Fruit fly (Drosophila melanogaster) whole organism, embryonic: ENCODE data around the gene CG3726.
A peak's percentile ranks its signal among the peaks of the same experiment; 100 is the strongest.

Source experiments
- Abd-B ChIP-seq: fragments of 200-800 bp; sonication (Bioruptor generic); optimal IDR thresholded peaks from 2 replicates; lab custom pipeline; 2018; ENCODE audit warnings: missing biosample characterization, mild to moderate bottlenecking, missing genetic modification characterization, moderate library complexity
- Asciz ChIP-seq: fragments of 200-800 bp; sonication (Bioruptor generic); optimal IDR thresholded peaks from 2 replicates; lab custom pipeline; 2017; ENCODE audit warnings: missing biosample characterization, mild to moderate bottlenecking, missing genetic modification characterization, missing genetic modification reagents
- Atf3 ChIP-seq: fragments of 200-800 bp; sonication (Bioruptor generic); optimal IDR thresholded peaks from 3 replicates; lab custom pipeline; 2016; ENCODE audit warnings: missing biosample characterization, missing genetic modification characterization
- CG10431 ChIP-seq: fragments of 200-800 bp; sonication (Bioruptor generic); optimal IDR thresholded peaks from 3 replicates; lab custom pipeline; 2018; ENCODE audit warnings: missing biosample characterization, mild to moderate bottlenecking, missing genetic modification characterization
- CG11085 ChIP-seq: fragments of 200-800 bp; sonication (Bioruptor generic); IDR thresholded peaks from 2 replicates; pipeline ENCODE4 v1.3.6; 2022; ENCODE audit warnings: missing biosample characterization, missing genetic modification characterization
- CG16779 ChIP-seq: fragments of 200-800 bp; sonication (Bioruptor generic); IDR thresholded peaks from 2 replicates; pipeline ENCODE4 v1.3.6; 2022; ENCODE audit warnings: missing biosample characterization, missing genetic modification characterization
- CG17359 ChIP-seq: fragments of 200-800 bp; sonication (Bioruptor generic); optimal IDR thresholded peaks from 3 replicates; lab custom pipeline; 2018; ENCODE audit warnings: missing biosample characterization, mild to moderate bottlenecking, missing genetic modification characterization, moderate library complexity
- CG17568 ChIP-seq: fragments of 200-800 bp; sonication (Bioruptor generic); optimal IDR thresholded peaks from 2 replicates; lab custom pipeline; 2018; ENCODE audit warnings: missing biosample characterization, mild to moderate bottlenecking, missing genetic modification characterization, moderate library complexity
- CG30020 ChIP-seq: fragments of 200-800 bp; optimal IDR thresholded peaks from 2 replicates; lab custom pipeline; 2019; ENCODE audit warnings: missing biosample characterization, mild to moderate bottlenecking, missing genetic modification characterization, moderate library complexity
- CG32772 ChIP-seq: fragments of 200-800 bp; sonication (Bioruptor generic); IDR thresholded peaks from 2 replicates; pipeline ENCODE4 v1.3.6; 2022; ENCODE audit warnings: missing biosample characterization, missing genetic modification characterization
- CG34224 ChIP-seq: fragments of 200-800 bp; sonication (Bioruptor generic); IDR thresholded peaks from 3 replicates; pipeline ENCODE4 v1.3.6; 2022; ENCODE audit warnings: missing biosample characterization, missing genetic modification characterization; ENCODE audit not compliant: partially characterized antibody
- CG4328 ChIP-seq: fragments of 200-800 bp; sonication (Bioruptor generic); optimal IDR thresholded peaks from 3 replicates; lab custom pipeline; 2017; ENCODE audit warnings: missing biosample characterization, missing genetic modification reagents, missing genetic modification characterization
- CG4820 ChIP-seq: fragments of 200-800 bp; sonication (Bioruptor generic); optimal IDR thresholded peaks from 3 replicates; lab custom pipeline; 2016; ENCODE audit warnings: missing biosample characterization, missing genetic modification characterization
- CG6791 ChIP-seq: fragments of 200-800 bp; sonication (Bioruptor generic); IDR thresholded peaks from 3 replicates; pipeline ENCODE4 v1.3.6; 2022; ENCODE audit warnings: missing biosample characterization, missing genetic modification characterization; ENCODE audit not compliant: partially characterized antibody
- CG9797 ChIP-seq: fragments of 200-800 bp; sonication (Bioruptor generic); optimal IDR thresholded peaks from 3 replicates; lab custom pipeline; 2018; ENCODE audit warnings: missing biosample characterization, mild to moderate bottlenecking, missing genetic modification characterization
- D19B ChIP-seq: fragments of 200-800 bp; sonication (Bioruptor generic); optimal IDR thresholded peaks from 2 replicates; lab custom pipeline; 2017; ENCODE audit warnings: missing biosample characterization, mild to moderate bottlenecking, missing genetic modification characterization
- Fer2 ChIP-seq: fragments of 200-800 bp; sonication (Bioruptor generic); optimal IDR thresholded peaks from 2 replicates; lab custom pipeline; 2018; ENCODE audit warnings: missing biosample characterization, mild to moderate bottlenecking, missing genetic modification characterization, moderate library complexity
- GATAe ChIP-seq: fragments of 200-800 bp; sonication (Bioruptor generic); conservative IDR thresholded peaks from 2 replicates; pipeline ENCODE4 v1.3.6; 2022; ENCODE audit warnings: missing biosample characterization, missing genetic modification characterization
- Hr51 ChIP-seq, 2 experiments: fragments of 200-800 bp; sonication (Bioruptor generic); optimal IDR thresholded peaks; 2 replicates in 1 of 2; 3 replicates in 1 of 2; lab custom pipeline; 2016 to 2018; ENCODE audit warnings: missing biosample characterization in 2 of 2, missing genetic modification characterization in 2 of 2, mild to moderate bottlenecking in 1 of 2, moderate library complexity in 1 of 2
- Lpt ChIP-seq: fragments of >200 bp; optimal IDR thresholded peaks from 2 replicates; lab custom pipeline; 2018; ENCODE audit warnings: missing biosample characterization, missing genetic modification characterization
- Oaz ChIP-seq: fragments of 200-800 bp; sonication (Bioruptor generic); IDR thresholded peaks from 2 replicates; pipeline ENCODE4 v1.3.6; 2022; ENCODE audit warnings: missing biosample characterization, missing genetic modification characterization
- Ptx1 ChIP-seq: fragments of 200-800 bp; sonication (Bioruptor generic); IDR thresholded peaks from 2 replicates; pipeline ENCODE4 v1.3.6; 2022; ENCODE audit warnings: missing biosample characterization, missing genetic modification characterization
- Spps ChIP-seq: fragments of 200-800 bp; sonication (Bioruptor generic); optimal IDR thresholded peaks from 2 replicates; lab custom pipeline; 2018; ENCODE audit warnings: missing biosample characterization, mild to moderate bottlenecking, missing genetic modification characterization
- Usf ChIP-seq: fragments of 200-800 bp; sonication (Bioruptor generic); optimal IDR thresholded peaks from 2 replicates; lab custom pipeline; 2017; ENCODE audit warnings: missing genotype, missing biosample characterization, missing genetic modification characterization
- Vsx1 ChIP-seq: fragments of 200-800 bp; sonication (Bioruptor generic); optimal IDR thresholded peaks from 2 replicates; lab custom pipeline; 2017; ENCODE audit warnings: missing biosample characterization, mild to moderate bottlenecking, missing genetic modification characterization, missing genetic modification reagents
- ase ChIP-seq: fragments of 200-800 bp; sonication (Bioruptor generic); IDR thresholded peaks from 3 replicates; pipeline ENCODE4 v1.3.6; 2022; ENCODE audit warnings: missing biosample characterization, missing genetic modification characterization
- cg ChIP-seq: fragments of 200-800 bp; sonication (Bioruptor generic); optimal IDR thresholded peaks from 3 replicates; lab custom pipeline; 2019; ENCODE audit warnings: missing biosample characterization, mild to moderate bottlenecking, missing genetic modification characterization, moderate library complexity
- chn ChIP-seq: fragments of 200-800 bp; sonication (Bioruptor generic); optimal IDR thresholded peaks from 2 replicates; lab custom pipeline; 2016; ENCODE audit warnings: missing biosample characterization, missing genetic modification characterization
- da ChIP-seq: fragments of 200-800 bp; sonication (Bioruptor generic); optimal IDR thresholded peaks from 2 replicates; lab custom pipeline; 2016; ENCODE audit warnings: missing biosample characterization, missing genetic modification characterization
- dysf ChIP-seq: fragments of 200-800 bp; sonication (Bioruptor generic); IDR thresholded peaks from 3 replicates; pipeline ENCODE4 v1.3.6; 2022; ENCODE audit warnings: missing biosample characterization, missing genetic modification characterization
- emc ChIP-seq: fragments of 200-800 bp; sonication (Bioruptor generic); optimal IDR thresholded peaks from 2 replicates; lab custom pipeline; 2016; ENCODE audit warnings: missing biosample characterization, missing genetic modification characterization
- en ChIP-seq: fragments of 200-800 bp; sonication (Bioruptor generic); optimal IDR thresholded peaks from 2 replicates; lab custom pipeline; 2016; ENCODE audit warnings: missing biosample characterization, missing genetic modification characterization
- grau ChIP-seq: fragments of 200-800 bp; optimal IDR thresholded peaks from 3 replicates; lab custom pipeline; 2019; ENCODE audit warnings: missing biosample characterization, mild to moderate bottlenecking, missing genetic modification characterization, moderate library complexity
- gro ChIP-seq: fragments of 200-800 bp; sonication (Bioruptor generic); optimal IDR thresholded peaks from 2 replicates; lab custom pipeline; 2016; ENCODE audit warnings: missing biosample characterization, missing genetic modification characterization
- insv ChIP-seq, 2 experiments: fragments of 200-800 bp; sonication (Bioruptor generic); optimal IDR thresholded peaks; 3 replicates each; lab custom pipeline; 2016 to 2018; ENCODE audit warnings: missing biosample characterization in 2 of 2, missing genetic modification characterization in 2 of 2
- ken ChIP-seq: fragments of 200-800 bp; sonication (Bioruptor generic); IDR thresholded peaks from 3 replicates; pipeline ENCODE4 v1.3.6; 2022; ENCODE audit warnings: missing biosample characterization, missing genetic modification characterization
- kni ChIP-seq: fragments of 200-800 bp; sonication (Bioruptor generic); optimal IDR thresholded peaks from 3 replicates; lab custom pipeline; 2017; ENCODE audit warnings: mild to moderate bottlenecking, missing biosample characterization, missing genetic modification reagents, missing genetic modification characterization
- nau ChIP-seq: fragments of 200-800 bp; sonication (Bioruptor generic); optimal IDR thresholded peaks from 3 replicates; lab custom pipeline; 2017; ENCODE audit warnings: missing biosample characterization, mild to moderate bottlenecking, missing genetic modification characterization, missing genetic modification reagents
- run ChIP-seq: fragments of 200-800 bp; sonication (Bioruptor generic); optimal IDR thresholded peaks from 3 replicates; lab custom pipeline; 2018; ENCODE audit warnings: missing biosample characterization, mild to moderate bottlenecking, missing genetic modification characterization
- scrt ChIP-seq: fragments of 200-800 bp; sonication (Bioruptor generic); optimal IDR thresholded peaks from 2 replicates; lab custom pipeline; 2018; ENCODE audit warnings: missing biosample characterization, mild to moderate bottlenecking, missing genetic modification characterization, moderate library complexity
- sima ChIP-seq: fragments of 200-800 bp; sonication (Bioruptor generic); optimal IDR thresholded peaks from 2 replicates; lab custom pipeline; 2016; ENCODE audit warnings: missing biosample characterization, missing genetic modification characterization
- sob ChIP-seq: fragments of 200-800 bp; sonication (Bioruptor generic); IDR thresholded peaks from 2 replicates; pipeline ENCODE4 v1.3.6; 2022; ENCODE audit warnings: missing biosample characterization, missing genetic modification characterization
- stwl ChIP-seq: fragments of 200-800 bp; sonication (Bioruptor generic); optimal IDR thresholded peaks from 3 replicates; lab custom pipeline; 2018; ENCODE audit warnings: missing biosample characterization, mild to moderate bottlenecking, missing genetic modification characterization, moderate library complexity
- trem ChIP-seq: fragments of 200-800 bp; optimal IDR thresholded peaks from 3 replicates; lab custom pipeline; 2019; ENCODE audit warnings: missing biosample characterization, mild to moderate bottlenecking, missing genetic modification characterization, moderate library complexity
- twi ChIP-seq: fragments of 200-800 bp; optimal IDR thresholded peaks from 2 replicates; lab custom pipeline; 2019; ENCODE audit warnings: missing biosample characterization, mild to moderate bottlenecking, missing genetic modification characterization, moderate library complexity
- tx ChIP-seq: fragments of 200-800 bp; sonication (Bioruptor generic); optimal IDR thresholded peaks from 2 replicates; lab custom pipeline; 2016; ENCODE audit warnings: missing biosample characterization, missing genetic modification characterization
- vfl ChIP-seq: fragments of 200-800 bp; sonication (Bioruptor generic); optimal IDR thresholded peaks from 2 replicates; lab custom pipeline; 2016; ENCODE audit warnings: missing biosample characterization, missing genetic modification characterization
- vnd ChIP-seq: fragments of 200-800 bp; sonication (Bioruptor generic); IDR thresholded peaks from 3 replicates; pipeline ENCODE4 v1.3.6; 2022; ENCODE audit warnings: missing biosample characterization, missing genetic modification characterization; ENCODE audit not compliant: partially characterized antibody
- vvl ChIP-seq: fragments of 200-800 bp; sonication (Bioruptor generic); IDR thresholded peaks from 2 replicates; pipeline ENCODE4 v1.3.6; 2022; ENCODE audit warnings: missing biosample characterization, missing genetic modification characterization

Gene CG3726

DNA sequence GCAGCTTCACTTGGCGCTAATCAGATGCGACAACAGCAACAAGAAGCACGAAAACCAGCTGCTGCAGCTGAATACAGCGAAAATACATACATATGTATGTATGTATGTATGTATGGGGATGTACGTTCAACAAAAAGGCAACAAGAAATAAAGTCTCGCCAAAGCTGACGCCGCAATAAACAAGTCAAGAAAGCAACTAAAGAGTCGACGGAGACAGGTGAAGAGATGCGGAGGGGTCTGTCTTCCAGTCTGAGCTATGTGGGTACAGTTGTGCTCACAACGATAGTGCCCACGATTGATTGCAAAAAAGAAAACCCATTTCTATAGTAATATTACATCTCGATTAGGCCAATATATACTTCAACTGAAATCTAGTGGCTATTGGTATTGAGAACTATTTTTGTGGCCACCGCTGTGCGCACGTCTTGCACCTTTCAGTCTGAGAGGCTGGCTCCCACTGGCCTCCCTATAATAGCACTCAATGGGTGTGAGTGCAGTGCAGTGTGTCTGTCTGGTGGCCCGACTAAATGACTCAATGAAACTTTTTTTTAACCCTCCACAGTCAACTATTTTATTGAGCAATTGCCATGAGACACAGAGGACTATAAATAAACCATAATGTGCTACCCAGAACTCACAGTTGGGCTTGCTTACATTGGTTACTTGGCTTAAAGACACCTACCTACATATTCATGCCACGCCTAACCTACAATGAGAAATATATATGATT, 20.9 kb upstream of the CG3726 start (continued):
- TF ChIP-seq CG6791: no peak
- peak; percentile 93 for TF ChIP-seq CG32772
- peak; percentile 19 for TF ChIP-seq CG9797
- peak; percentile 67 to 88 for TF ChIP-seq Hr51 (GFP tag; optimal IDR thresholded peaks at IDR 0.05; lab: Kevin White, UChicago)
- peak; percentile 44 for TF ChIP-seq CG30020
- peak; percentile 85 for TF ChIP-seq nau (GFP tag; lab: Kevin White, UChicago)
- TF ChIP-seq twi (tag; lab: Kevin White, UChicago): peak; percentile 67
- peak; percentile 92 for TF ChIP-seq Ptx1 (GFP tag; lab: Robert Waterston, UW)
- TF ChIP-seq Lpt (GFP tag; lab: Kevin White, UChicago): no peak
- peak; percentile 50 for TF ChIP-seq emc (GFP tag; lab: Kevin White, UChicago)
- TF ChIP-seq CG11085: peak; percentile 76; the same call in 1 of the 2 replicates
- TF ChIP-seq CG4820 (GFP tag; lab: Kevin White, UChicago): peak; percentile 93
- TF ChIP-seq cg: no peak
- TF ChIP-seq Spps (tag; lab: Kevin White, UChicago): peak; percentile 66
- TF ChIP-seq Fer2 (tag; lab: Kevin White, UChicago): peak; percentile 41
- peak; percentile 90 for TF ChIP-seq sob (GFP tag; lab: Robert Waterston, UW)
- TF ChIP-seq stwl (tag; lab: Kevin White, UChicago): peak; percentile 18
- peak; percentile 69 for TF ChIP-seq scrt (GFP tag; lab: Kevin White, UChicago)
- TF ChIP-seq CG16779 (GFP tag; lab: Robert Waterston, UW): peak; percentile 71; the same call in 1 of the 2 replicates
- peak; percentile 76 for TF ChIP-seq CG10431 (GFP tag; lab: Kevin White, UChicago)
- TF ChIP-seq chn (GFP tag; lab: Kevin White, UChicago): peak; percentile 88
- peak; percentile 74; the same call in 1 of the 2 replicates for TF ChIP-seq Oaz (GFP tag; lab: Robert Waterston, UW)
- peak; percentile 69 for TF ChIP-seq en (GFP tag; lab: Kevin White, UChicago)
- peak; percentile 95 for TF ChIP-seq CG17359 (tag; lab: Kevin White, UChicago)
- TF ChIP-seq vnd (GFP tag; lab: Robert Waterston, UW): no peak
- peak; percentile 70 for TF ChIP-seq Usf
- peak; percentile 70 for TF ChIP-seq run (tag; lab: Kevin White, UChicago)
- no peak for TF ChIP-seq GATAe
- TF ChIP-seq D19B (GFP tag; lab: Kevin White, UChicago): peak; percentile 48
- peak; percentile 79 for TF ChIP-seq grau (tag; lab: Kevin White, UChicago)
- TF ChIP-seq kni (GFP tag; lab: Kevin White, UChicago): peak; percentile 17
- TF ChIP-seq Vsx1 (GFP tag; lab: Kevin White, UChicago): peak; percentile 47
- peak; percentile 62 for TF ChIP-seq CG17568 (GFP tag; lab: Kevin White, UChicago)
- TF ChIP-seq Atf3 (GFP tag; lab: Kevin White, UChicago): peak; percentile 83
- TF ChIP-seq vfl (GFP tag; lab: Kevin White, UChicago): peak; percentile 42
- TF ChIP-seq gro (GFP tag; lab: Kevin White, UChicago): peak; percentile 52
- TF ChIP-seq CG4328 (GFP tag; lab: Kevin White, UChicago): peak; percentile 27
- peak; percentile 73 for TF ChIP-seq sima (GFP tag; lab: Kevin White, UChicago)
- TF ChIP-seq Asciz (GFP tag; lab: Kevin White, UChicago): peak; percentile 89
- peak; percentile 22 for TF ChIP-seq da (GFP tag; lab: Kevin White, UChicago)
- peak; percentile 91 for TF ChIP-seq ase (GFP tag; lab: Robert Waterston, UW)
- no peak for TF ChIP-seq CG34224 (GFP tag; lab: Robert Waterston, UW)
- TF ChIP-seq vvl (GFP tag; lab: Robert Waterston, UW): peak; percentile 97
- peak; percentile 75 for TF ChIP-seq trem (tag; lab: Kevin White, UChicago)
- TF ChIP-seq Abd-B: peak; percentile 83
- peak; percentile 78 for TF ChIP-seq tx (GFP tag; lab: Kevin White, UChicago)
- TF ChIP-seq dysf (GFP tag; lab: Robert Waterston, UW): peak; percentile 94
- TF ChIP-seq ken: peak; percentile 95
- TF ChIP-seq insv (GFP tag; optimal IDR thresholded peaks at IDR 0.05; lab: Kevin White, UChicago): no peak
